Worm (Caenorhabditis elegans) whole organism, L1 larva: Measurements from ENCODE around the gene C45B2.3.

Experiments
- elt-2 ChIP-seq: sonication (generic microtip); optimal IDR thresholded peaks from 2 replicates; lab custom pipeline; 2016; ENCODE audit warnings: missing genetic modification characterization, mild to moderate bottlenecking, inconsistent platforms, missing compliant biosample characterization, missing genetic modification reagents
- isw-1 ChIP-seq: fragments of 200-800 bp; sonication (Bioruptor generic); IDR thresholded peaks from 2 replicates; pipeline ENCODE4 v1.3.6; 2022; ENCODE audit warnings: missing genetic modification characterization, missing compliant biosample characterization
- lsy-2 ChIP-seq, 2 experiments: fragments of 150-350 bp; optimal IDR thresholded peaks; 2 replicates each; lab custom pipeline; 2014; ENCODE audit warnings: missing biosample characterization in 2 of 2, missing genetic modification characterization in 2 of 2
- mep-1 ChIP-seq: fragments of 150-350 bp; optimal IDR thresholded peaks from 2 replicates; lab custom pipeline; 2014; ENCODE audit warnings: missing biosample characterization, missing genetic modification characterization
- nhr-237 ChIP-seq: fragments of 150-350 bp; optimal IDR thresholded peaks from 2 replicates; lab custom pipeline; 2014; ENCODE audit warnings: missing biosample characterization, missing genetic modification characterization
- tbx-2 ChIP-seq: sonication (generic microtip); optimal IDR thresholded peaks from 2 replicates; lab custom pipeline; 2016; ENCODE audit warnings: missing genetic modification characterization, missing compliant biosample characterization
- zag-1 ChIP-seq: fragments of 150-350 bp; optimal IDR thresholded peaks from 2 replicates; lab custom pipeline; 2014; ENCODE audit warnings: missing biosample characterization, missing genetic modification characterization

DNA sequence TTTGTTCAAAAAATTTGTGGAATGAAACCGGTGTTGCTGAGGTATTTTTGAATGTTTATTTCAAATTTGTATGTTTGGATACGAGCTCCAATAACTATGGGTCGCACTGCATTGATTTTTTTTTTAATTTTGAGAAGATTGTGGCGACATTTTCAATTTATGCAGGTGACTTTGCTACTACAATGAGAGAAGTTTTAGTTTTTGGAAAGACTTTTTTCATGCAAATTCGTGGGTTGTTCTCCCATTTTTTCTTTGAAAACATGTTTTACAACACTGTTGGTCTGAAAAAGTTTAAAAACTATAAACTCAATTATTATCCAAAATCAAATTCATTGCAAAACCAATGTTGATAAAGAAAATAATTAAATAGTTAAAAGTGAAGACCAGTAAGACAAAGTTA is 6.0 kb downstream of the C45B2.3 start:
- TF ChIP-seq nhr-237 (no peak), isw-1 (GFP tag; lab: Robert Waterston, UW) (no peak), zag-1 (no peak), tbx-2 (tag; lab: Kevin White, UChicago) (no peak), elt-2 (tag; lab: Kevin White, UChicago) (peak; percentile 27), lsy-2 (tag; optimal IDR thresholded peaks at IDR 0.05; lab: Kevin White, UChicago) (no peak), mep-1 (tag; lab: Kevin White, UChicago) (no peak)
